Fruit fly (Drosophila melanogaster) whole organism, embryonic: ENCODE data around the gene asp.

ENCODE experiments used
- Aef1 ChIP-seq: fragments of 200-800 bp; sonication (Bioruptor generic); IDR thresholded peaks from 3 replicates; pipeline ENCODE4 v1.3.6; 2022; ENCODE audit warnings: missing biosample characterization, missing genetic modification characterization
- CG11085 ChIP-seq: fragments of 200-800 bp; sonication (Bioruptor generic); IDR thresholded peaks from 2 replicates; pipeline ENCODE4 v1.3.6; 2022; ENCODE audit warnings: missing biosample characterization, missing genetic modification characterization
- CG13123 ChIP-seq: fragments of 200-800 bp; sonication (Bioruptor generic); optimal IDR thresholded peaks from 2 replicates; lab custom pipeline; 2016; ENCODE audit warnings: missing biosample characterization, missing genetic modification characterization
- CG13296 ChIP-seq: fragments of 200-800 bp; sonication (Bioruptor generic); optimal IDR thresholded peaks from 3 replicates; lab custom pipeline; 2018; ENCODE audit warnings: missing biosample characterization, mild to moderate bottlenecking, missing genetic modification characterization
- CG13775 ChIP-seq: fragments of 200-800 bp; sonication (Bioruptor generic); optimal IDR thresholded peaks from 3 replicates; lab custom pipeline; 2017; ENCODE audit warnings: missing biosample characterization, mild to moderate bottlenecking, missing genetic modification characterization
- CG14050 ChIP-seq: fragments of 200-800 bp; sonication (Bioruptor generic); IDR thresholded peaks from 3 replicates; pipeline ENCODE4 v1.3.6; 2022; ENCODE audit warnings: missing biosample characterization, missing genetic modification characterization
- CG1603 ChIP-seq: fragments of 200-800 bp; sonication (Bioruptor generic); optimal IDR thresholded peaks from 2 replicates; lab custom pipeline; 2019; ENCODE audit warnings: missing biosample characterization, mild to moderate bottlenecking, missing genetic modification characterization, moderate library complexity
- CG1792 ChIP-seq: fragments of 200-800 bp; sonication (Bioruptor generic); optimal IDR thresholded peaks from 2 replicates; lab custom pipeline; 2016; ENCODE audit warnings: missing biosample characterization, missing genetic modification characterization
- CG2199 ChIP-seq: fragments of 200-800 bp; sonication (Bioruptor generic); IDR thresholded peaks from 3 replicates; pipeline ENCODE4 v1.3.6; 2022; ENCODE audit warnings: missing biosample characterization, missing genetic modification characterization
- CG31388 ChIP-seq: fragments of 200-800 bp; sonication (Bioruptor generic); optimal IDR thresholded peaks from 2 replicates; lab custom pipeline; 2016; ENCODE audit warnings: missing biosample characterization, missing genetic modification characterization
- CG4820 ChIP-seq: fragments of 200-800 bp; sonication (Bioruptor generic); optimal IDR thresholded peaks from 3 replicates; lab custom pipeline; 2016; ENCODE audit warnings: missing biosample characterization, missing genetic modification characterization
- CG4854 ChIP-seq: fragments of 200-800 bp; sonication (Bioruptor generic); optimal IDR thresholded peaks from 2 replicates; lab custom pipeline; 2016; ENCODE audit warnings: missing biosample characterization, missing genetic modification characterization, inconsistent platforms
- CG7839 ChIP-seq: fragments of 200-800 bp; sonication (Bioruptor generic); optimal IDR thresholded peaks from 3 replicates; lab custom pipeline; 2018; ENCODE audit warnings: missing biosample characterization, mild to moderate bottlenecking, missing genetic modification characterization, moderate library complexity
- CG9797 ChIP-seq: fragments of 200-800 bp; sonication (Bioruptor generic); optimal IDR thresholded peaks from 3 replicates; lab custom pipeline; 2018; ENCODE audit warnings: missing biosample characterization, mild to moderate bottlenecking, missing genetic modification characterization
- CG9876 ChIP-seq: fragments of 200-800 bp; sonication (Bioruptor generic); optimal IDR thresholded peaks from 2 replicates; lab custom pipeline; 2016; ENCODE audit warnings: missing biosample characterization, missing genetic modification characterization
- Chrac-16 ChIP-seq: fragments of 200-800 bp; sonication (Bioruptor generic); optimal IDR thresholded peaks from 3 replicates; lab custom pipeline; 2016; ENCODE audit warnings: missing biosample characterization, missing genetic modification characterization
- D19B ChIP-seq: fragments of 200-800 bp; sonication (Bioruptor generic); optimal IDR thresholded peaks from 2 replicates; lab custom pipeline; 2017; ENCODE audit warnings: missing biosample characterization, mild to moderate bottlenecking, missing genetic modification characterization
- Trl ChIP-seq, 3 experiments: fragments of >200 bp in 2 of 3; fragments of 200-800 bp in 1 of 3; sonication (Bioruptor generic) in 1 of 3; optimal IDR thresholded peaks; 2 replicates in 1 of 3; 3 replicates in 2 of 3; lab custom pipeline; 2016 to 2017; ENCODE audit warnings: missing biosample characterization in 1 of 3, missing genetic modification characterization in 1 of 3
- ara ChIP-seq: fragments of 200-800 bp; sonication (Bioruptor generic); IDR thresholded peaks from 2 replicates; pipeline ENCODE4 v1.3.6; 2022; ENCODE audit warnings: missing biosample characterization, missing genetic modification characterization
- br ChIP-seq: fragments of >200 bp; optimal IDR thresholded peaks from 2 replicates; lab custom pipeline; 2017
- cato ChIP-seq: fragments of 200-800 bp; sonication (Bioruptor generic); optimal IDR thresholded peaks from 2 replicates; lab custom pipeline; 2016; ENCODE audit warnings: missing biosample characterization, missing genetic modification characterization, borderline replicate concordance
- chn ChIP-seq: fragments of 200-800 bp; sonication (Bioruptor generic); optimal IDR thresholded peaks from 2 replicates; lab custom pipeline; 2016; ENCODE audit warnings: missing biosample characterization, missing genetic modification characterization
- ci ChIP-seq: fragments of 200-800 bp; sonication (Bioruptor generic); IDR thresholded peaks from 3 replicates; pipeline ENCODE4 v1.3.6; 2022; ENCODE audit warnings: missing biosample characterization, missing genetic modification characterization
- crc ChIP-seq: fragments of 200-800 bp; sonication (Bioruptor generic); optimal IDR thresholded peaks from 2 replicates; lab custom pipeline; 2016; ENCODE audit warnings: missing biosample characterization, missing genetic modification characterization
- cwo ChIP-seq: fragments of 200-800 bp; sonication (Bioruptor generic); optimal IDR thresholded peaks from 3 replicates; lab custom pipeline; 2017; ENCODE audit warnings: missing biosample characterization, missing genetic modification characterization, mild to moderate bottlenecking, moderate library complexity, missing genetic modification reagents
- dati ChIP-seq: fragments of 200-800 bp; sonication (Bioruptor generic); IDR thresholded peaks from 2 replicates; pipeline ENCODE4 v1.3.6; 2022; ENCODE audit warnings: missing biosample characterization, missing genetic modification characterization
- dimm ChIP-seq: fragments of 200-800 bp; sonication (Bioruptor generic); IDR thresholded peaks from 2 replicates; pipeline ENCODE4 v1.3.6; 2022; ENCODE audit warnings: missing biosample characterization, missing genetic modification characterization
- disco-r ChIP-seq: fragments of 200-800 bp; sonication (Bioruptor generic); optimal IDR thresholded peaks from 2 replicates; lab custom pipeline; 2016; ENCODE audit warnings: missing biosample characterization, missing genetic modification characterization
- dm ChIP-seq: fragments of 200-800 bp; sonication (Bioruptor generic); optimal IDR thresholded peaks from 3 replicates; lab custom pipeline; 2016; ENCODE audit warnings: missing biosample characterization, missing genetic modification characterization
- dpn ChIP-seq, 2 experiments: fragments of 200-800 bp; sonication (Bioruptor generic); optimal IDR thresholded peaks; 3 replicates each; lab custom pipeline; 2016; ENCODE audit warnings: missing biosample characterization in 2 of 2, missing genetic modification characterization in 2 of 2
- fd3F ChIP-seq: fragments of 200-800 bp; sonication (Bioruptor generic); optimal IDR thresholded peaks from 2 replicates; lab custom pipeline; 2018; ENCODE audit warnings: missing biosample characterization, mild to moderate bottlenecking, missing genetic modification characterization, moderate library complexity
- fd96Cb ChIP-seq: fragments of 200-800 bp; sonication (Bioruptor generic); optimal IDR thresholded peaks from 2 replicates; lab custom pipeline; 2018; ENCODE audit warnings: missing biosample characterization, mild to moderate bottlenecking, missing genetic modification characterization, moderate library complexity
- gfzf ChIP-seq: fragments of 200-800 bp; sonication (Bioruptor generic); optimal IDR thresholded peaks from 2 replicates; lab custom pipeline; 2016; ENCODE audit warnings: missing biosample characterization, mild to moderate bottlenecking, missing genetic modification characterization, moderate library complexity
- ind ChIP-seq: fragments of 200-800 bp; sonication (Bioruptor generic); optimal IDR thresholded peaks from 3 replicates; lab custom pipeline; 2016; ENCODE audit warnings: missing biosample characterization, missing genetic modification characterization
- jing ChIP-seq: fragments of 200-800 bp; sonication (Bioruptor generic); optimal IDR thresholded peaks from 2 replicates; lab custom pipeline; 2018; ENCODE audit warnings: missing biosample characterization, mild to moderate bottlenecking, missing genetic modification characterization
- ken ChIP-seq: fragments of 200-800 bp; sonication (Bioruptor generic); IDR thresholded peaks from 3 replicates; pipeline ENCODE4 v1.3.6; 2022; ENCODE audit warnings: missing biosample characterization, missing genetic modification characterization
- nau ChIP-seq: fragments of 200-800 bp; sonication (Bioruptor generic); optimal IDR thresholded peaks from 3 replicates; lab custom pipeline; 2017; ENCODE audit warnings: missing biosample characterization, mild to moderate bottlenecking, missing genetic modification characterization, missing genetic modification reagents
- onecut ChIP-seq: fragments of 200-800 bp; sonication (Bioruptor generic); IDR thresholded peaks from 2 replicates; pipeline ENCODE4 v1.3.6; 2022; ENCODE audit warnings: missing biosample characterization, missing genetic modification characterization
- org-1 ChIP-seq: fragments of 200-800 bp; sonication (Bioruptor generic); optimal IDR thresholded peaks from 2 replicates; lab custom pipeline; 2017; ENCODE audit warnings: missing biosample characterization, missing genetic modification characterization
- pfk ChIP-seq: fragments of 200-800 bp; sonication (Bioruptor generic); optimal IDR thresholded peaks from 2 replicates; lab custom pipeline; 2018; ENCODE audit warnings: missing biosample characterization, mild to moderate bottlenecking, missing genetic modification characterization, moderate library complexity
- pum ChIP-seq: fragments of 200-800 bp; sonication (Bioruptor generic); optimal IDR thresholded peaks from 2 replicates; lab custom pipeline; 2016; ENCODE audit warnings: missing biosample characterization, missing genetic modification characterization
- row ChIP-seq: fragments of 200-800 bp; sonication (Bioruptor generic); IDR thresholded peaks from 3 replicates; pipeline ENCODE4 v1.3.6; 2022; ENCODE audit warnings: missing biosample characterization, missing genetic modification characterization
- sc ChIP-seq, 3 experiments: fragments of >200 bp in 2 of 3; fragments of 200-800 bp in 1 of 3; sonication (Bioruptor generic) in 1 of 3; optimal IDR thresholded peaks; 2 replicates in 2 of 3; 3 replicates in 1 of 3; lab custom pipeline; 2017; ENCODE audit warnings: mild to moderate bottlenecking in 1 of 3, missing biosample characterization in 1 of 3, missing genetic modification characterization in 1 of 3, missing genetic modification reagents in 1 of 3
- sim ChIP-seq: fragments of 200-800 bp; sonication (Bioruptor generic); IDR thresholded peaks from 2 replicates; pipeline ENCODE4 v1.3.6; 2022; ENCODE audit warnings: missing biosample characterization, missing genetic modification characterization
- slou ChIP-seq: fragments of 200-800 bp; sonication (Bioruptor generic); optimal IDR thresholded peaks from 3 replicates; lab custom pipeline; 2016; ENCODE audit warnings: missing biosample characterization, missing genetic modification characterization
- sob ChIP-seq: fragments of 200-800 bp; sonication (Bioruptor generic); IDR thresholded peaks from 2 replicates; pipeline ENCODE4 v1.3.6; 2022; ENCODE audit warnings: missing biosample characterization, missing genetic modification characterization
- tap ChIP-seq: fragments of 200-800 bp; optimal IDR thresholded peaks from 3 replicates; lab custom pipeline; 2019; ENCODE audit warnings: missing biosample characterization, mild to moderate bottlenecking, missing genetic modification characterization, moderate library complexity
- vvl ChIP-seq: fragments of 200-800 bp; sonication (Bioruptor generic); IDR thresholded peaks from 2 replicates; pipeline ENCODE4 v1.3.6; 2022; ENCODE audit warnings: missing biosample characterization, missing genetic modification characterization
- zen ChIP-seq: fragments of 200-800 bp; sonication (Bioruptor generic); optimal IDR thresholded peaks from 3 replicates; lab custom pipeline; 2018; ENCODE audit warnings: missing biosample characterization, mild to moderate bottlenecking, missing genetic modification characterization, moderate library complexity

asp gene

dm6 chr3R:24768538-24769401, 15.1 kb downstream of the asp start, which contains the start of gene CG13631 (continued):
- TF ChIP-seq CG9797 (peak; percentile 32), jing (GFP tag; lab: Kevin White, UChicago) (peak; percentile 94), ind (GFP tag; lab: Kevin White, UChicago) (peak; percentile 94), CG31388 (peak; percentile 90), sob (GFP tag; lab: Robert Waterston, UW) (peak; percentile 77), dpn (GFP tag; optimal IDR thresholded peaks at IDR 0.05; lab: Kevin White, UChicago) (peak; percentile 93 to 94), org-1 (GFP tag; lab: Kevin White, UChicago) (peak; percentile 92), CG14050 (GFP tag; lab: Robert Waterston, UW) (peak; percentile 87), chn (peak; percentile 94), ara (GFP tag; lab: Robert Waterston, UW) (peak; percentile 94), ken (GFP tag; lab: Robert Waterston, UW) (peak; percentile 96), fd96Cb (peak; percentile 98), CG4820 (GFP tag; lab: Kevin White, UChicago) (peak; percentile 97), CG9876 (GFP tag; lab: Kevin White, UChicago) (peak; percentile 83), cwo (GFP tag; lab: Kevin White, UChicago) (peak; percentile 73), fd3F (GFP tag; lab: Kevin White, UChicago) (no peak), CG4854 (GFP tag; lab: Kevin White, UChicago) (peak; percentile 86), nau (GFP tag; lab: Kevin White, UChicago) (peak; percentile 93), vvl (GFP tag; lab: Robert Waterston, UW) (peak; percentile 93), disco-r (peak; percentile 86), pum (peak; percentile 97), pfk (GFP tag; lab: Kevin White, UChicago) (no peak), Aef1 (GFP tag; lab: Robert Waterston, UW) (peak; percentile 78), sim (GFP tag; lab: Robert Waterston, UW) (peak; percentile 67; the same call in 1 of the 2 replicates), CG2199 (GFP tag; lab: Robert Waterston, UW) (peak; percentile 76; the same call in 1 of the 3 replicates), br (lab: Kevin White, UChicago) (no peak), CG7839 (tag; lab: Kevin White, UChicago) (peak; percentile 95), CG13775 (GFP tag; lab: Kevin White, UChicago) (peak; percentile 90), D19B (peak; percentile 33), tap (peak; percentile 93), sc (optimal IDR thresholded peaks at IDR 0.05; lab: Kevin White, UChicago) (no peak), sc (GFP tag; optimal IDR thresholded peaks at IDR 0.05; lab: Kevin White, UChicago) (peak; percentile 97), slou (GFP tag; lab: Kevin White, UChicago) (peak; percentile 74), CG1603 (tag; lab: Kevin White, UChicago) (peak; percentile 81), crc (GFP tag; lab: Kevin White, UChicago) (peak; percentile 86), CG13296 (GFP tag; lab: Kevin White, UChicago) (peak; percentile 63), dimm (GFP tag; lab: Robert Waterston, UW) (peak; percentile 84; the same call in 1 of the 2 replicates), CG1792 (GFP tag; lab: Kevin White, UChicago) (peak; percentile 92), Chrac-16 (GFP tag; lab: Kevin White, UChicago) (peak; percentile 93), onecut (GFP tag; lab: Robert Waterston, UW) (peak; percentile 82), cato (GFP tag; lab: Kevin White, UChicago) (peak; percentile 96), row (GFP tag; lab: Robert Waterston, UW) (peak; percentile 94), CG11085 (GFP tag; lab: Robert Waterston, UW) (no peak; the same call in 1 of the 2 replicates), CG13123 (GFP tag; lab: Kevin White, UChicago) (peak; percentile 88), Trl (optimal IDR thresholded peaks at IDR 0.05; lab: Kevin White, UChicago) (peak; percentile 66 to 67), Trl (GFP tag; optimal IDR thresholded peaks at IDR 0.05; lab: Kevin White, UChicago) (peak; percentile 93), dati (GFP tag; lab: Robert Waterston, UW) (peak; percentile 74), ci (GFP tag; lab: Robert Waterston, UW) (peak; percentile 95), dm (GFP tag; lab: Kevin White, UChicago) (peak; percentile 83), gfzf (GFP tag; lab: Kevin White, UChicago) (peak; percentile 3), zen (peak; percentile 85)
